Worm (Caenorhabditis elegans): Measurements from ENCODE around the gene srlf-18.

srlf-18 gene

DNA sequence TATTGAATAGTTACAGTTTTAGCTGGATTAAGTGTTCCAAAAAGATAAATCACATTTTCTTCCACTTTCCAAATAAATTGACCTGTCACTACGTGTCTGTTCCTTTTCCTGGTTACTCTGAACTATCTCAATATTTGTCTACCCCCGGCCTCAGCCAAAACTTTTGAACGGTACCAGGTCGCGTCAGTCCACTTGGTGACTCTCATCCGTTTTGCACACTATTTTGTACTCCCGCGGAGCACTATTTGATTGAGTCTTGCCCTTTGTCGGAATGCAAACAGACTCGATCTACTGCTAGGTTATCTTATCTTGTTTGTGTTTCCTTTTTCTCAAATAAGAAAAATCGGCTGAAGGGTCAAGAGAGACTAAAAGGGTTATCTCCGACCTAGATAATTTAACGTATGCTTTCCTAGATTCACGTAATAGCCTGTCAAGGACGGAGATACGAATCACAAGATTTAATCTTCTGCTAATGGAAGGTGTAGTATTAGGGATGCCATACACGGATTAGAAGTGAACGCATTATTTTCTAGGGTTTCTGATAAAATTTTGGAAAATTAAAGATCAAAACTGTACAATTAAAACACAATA is 18.8 kb upstream of the srlf-18 start:
- no peak for TF ChIP-seq unc-62 (GFP tag; optimal IDR thresholded peaks at IDR 0.05)

- TF ChIP-seq unc-62 (GFP tag; optimal IDR thresholded peaks at IDR 0.05): no peak
Observed at ce11 chrIV:11118837-11119491, 17.7 kb upstream of the srlf-18 start, which contains the start of the genes imp-2 and enpl-1. Gene imp-2 (minus strand): TSS chrIV:11118887. Gene enpl-1 (plus strand): TSS chrIV:11119298.

DNA sequence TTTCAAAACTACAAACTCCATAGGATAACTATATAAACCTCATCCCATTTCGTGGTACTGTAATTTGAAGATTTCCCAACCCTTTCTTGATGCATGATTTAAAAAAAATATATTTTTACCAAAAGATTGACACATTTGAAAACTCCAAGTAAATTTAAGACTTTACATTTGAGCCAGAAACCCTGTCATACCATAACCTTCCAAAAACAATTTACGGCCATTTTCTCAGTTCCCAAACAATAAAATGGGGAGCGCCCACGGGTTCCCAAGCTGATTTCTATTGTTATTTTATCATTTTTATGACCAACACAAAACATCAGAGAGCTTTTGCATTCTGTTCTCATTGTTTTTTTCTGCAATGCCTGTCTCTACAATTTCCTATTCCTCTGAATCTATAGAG is 11.4 kb upstream of the srlf-18 start, which contains the start of gene clc-9:
Gene clc-9, plus strand, starts transcription at position 301 of the 400 bp plus-strand sequence.
- no peak for TF ChIP-seq unc-62 (GFP tag; optimal IDR thresholded peaks at IDR 0.05)

ce11 chrIV:11111898-11112297 is 10.6 kb upstream of the srlf-18 start:
- no peak for TF ChIP-seq unc-62 (GFP tag; optimal IDR thresholded peaks at IDR 0.05)

ce11 chrIV:11110995-11111619 is 9.8 kb upstream of the srlf-18 start, which contains the start of gene rps-5:
Gene rps-5 (minus strand): TSS chrIV:11111045.
- no peak for TF ChIP-seq unc-62 (GFP tag; optimal IDR thresholded peaks at IDR 0.05)

ce11 chrIV:11109771-11110170 is 8.5 kb upstream of the srlf-18 start, which contains the start of gene pigk-1:
Gene pigk-1 (minus strand): TSS chrIV:11110018.
- TF ChIP-seq unc-62 (GFP tag; optimal IDR thresholded peaks at IDR 0.05): no peak

DNA sequence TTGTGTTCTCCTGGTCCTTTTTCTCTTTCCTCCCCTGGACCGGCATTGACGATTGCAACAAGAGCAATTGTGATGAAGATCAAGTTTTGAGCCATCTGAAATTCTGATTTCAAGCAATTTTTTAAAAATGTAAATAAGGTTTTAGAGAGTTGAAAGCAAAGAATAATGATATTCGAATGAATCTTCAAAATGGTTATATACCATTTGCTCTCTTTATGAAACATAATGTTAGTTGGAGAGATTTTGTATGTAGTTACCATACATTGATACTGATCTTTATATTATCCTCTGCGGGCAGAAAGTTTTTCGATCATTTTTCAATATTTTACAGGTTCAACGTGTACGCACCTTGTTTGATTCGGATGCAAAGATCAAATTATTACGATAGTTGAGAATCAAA is 4.4 kb upstream of the srlf-18 start, which contains the start of gene srlf-24:
Gene srlf-24, minus strand, starts transcription at position 101 of the 400 bp plus-strand sequence.
- no peak for TF ChIP-seq unc-62 (GFP tag; optimal IDR thresholded peaks at IDR 0.05)

DNA sequence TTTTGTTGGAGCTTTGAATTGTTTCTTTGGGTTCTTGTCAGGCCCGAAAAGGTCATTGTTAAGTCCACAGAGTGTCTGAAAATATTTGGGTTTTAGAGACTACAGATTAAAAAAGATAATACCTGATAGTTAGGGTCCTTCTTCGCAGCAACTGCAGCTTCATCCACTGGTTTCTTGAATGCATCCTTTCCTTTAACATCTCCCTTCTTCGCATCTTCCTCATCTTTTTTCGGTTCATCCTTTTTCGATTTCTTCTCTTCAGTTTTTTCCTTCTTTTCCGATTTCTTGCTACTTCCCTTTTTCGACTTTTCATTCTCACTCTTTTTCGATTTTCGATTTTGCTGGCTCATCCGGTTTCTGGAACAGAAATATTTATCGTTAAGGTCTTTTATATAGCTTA is 2.2 kb upstream of the srlf-18 start:
- no peak for TF ChIP-seq unc-62 (GFP tag; optimal IDR thresholded peaks at IDR 0.05)

DNA sequence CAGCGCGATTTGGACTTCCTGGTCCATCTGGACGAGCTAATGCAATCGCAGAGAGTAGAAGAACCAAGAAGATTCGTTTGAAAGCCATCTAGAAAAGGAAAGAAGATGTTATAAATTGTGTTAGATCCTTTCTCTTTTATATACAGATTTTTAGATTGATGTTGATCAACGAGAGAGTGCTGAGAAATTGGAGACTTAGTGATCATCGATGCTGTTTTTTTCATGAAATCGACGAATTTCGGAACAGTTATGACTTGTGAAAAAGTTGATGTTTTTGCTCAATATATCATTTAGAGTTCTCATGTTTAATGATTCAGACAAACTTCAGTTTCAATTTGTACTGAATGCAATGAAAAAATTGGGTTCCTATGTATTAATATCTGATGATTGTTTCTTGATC is 1.3 kb upstream of the srlf-18 start, which contains the start of gene srlf-17:
Gene srlf-17, minus strand, starts transcription at position 101 of the 400 bp plus-strand sequence.
- no peak for TF ChIP-seq unc-62 (GFP tag; optimal IDR thresholded peaks at IDR 0.05)

ce11 chrIV:11100271-11100670 is 1.0 kb downstream of the srlf-18 start, which contains the start of gene str-3:
Gene str-3 (minus strand): TSS chrIV:11100371.
- no peak for TF ChIP-seq unc-62 (GFP tag; optimal IDR thresholded peaks at IDR 0.05)

DNA sequence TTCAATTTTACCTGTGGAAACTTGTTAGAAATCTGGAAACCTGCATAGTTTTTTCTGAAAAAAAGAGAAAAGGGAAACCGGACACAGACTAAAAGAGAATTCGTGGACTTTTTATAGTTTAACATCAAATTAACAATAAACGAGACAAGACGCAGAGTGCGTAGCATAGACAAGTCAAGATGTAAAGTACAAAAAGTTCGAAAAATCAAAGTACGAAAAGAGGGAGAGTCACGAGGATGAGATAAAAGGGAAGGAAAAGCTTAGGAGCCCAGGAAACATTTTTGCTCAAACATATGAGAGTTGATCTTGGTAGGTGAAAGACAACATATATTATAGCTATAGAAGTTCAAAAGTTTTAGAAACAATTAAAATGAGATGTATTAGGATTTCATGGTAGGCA is 3.5 kb downstream of the srlf-18 start, which contains the start of gene M7.12:
Gene M7.12, minus strand, starts transcription at position 188 of the 400 bp plus-strand sequence.
- no peak for TF ChIP-seq unc-62 (GFP tag; optimal IDR thresholded peaks at IDR 0.05)

DNA sequence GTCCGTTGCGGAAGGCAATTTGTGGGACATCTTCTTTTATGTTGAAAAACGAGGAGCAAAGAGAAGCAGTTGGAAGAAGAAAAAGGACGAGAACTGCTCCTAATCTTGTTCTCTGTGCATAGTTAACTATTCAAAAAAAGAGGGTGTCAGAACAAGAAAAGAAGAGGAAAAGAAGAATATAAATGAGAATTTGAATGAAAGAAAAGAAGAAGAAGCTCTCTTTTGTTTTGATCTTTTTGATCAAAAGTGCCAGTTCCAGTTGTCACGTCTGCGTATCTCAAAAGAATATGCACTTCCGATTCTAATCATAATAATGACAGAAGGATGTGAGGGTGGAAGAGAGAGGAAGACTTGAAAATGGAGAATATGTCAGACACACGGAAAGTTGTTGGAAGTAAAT is 6.3 kb downstream of the srlf-18 start, which contains the start of gene M7.8:
Gene M7.8, minus strand, starts transcription at position 112 of the 400 bp plus-strand sequence.
- no peak for TF ChIP-seq unc-62 (GFP tag; optimal IDR thresholded peaks at IDR 0.05)

ce11 chrIV:11094052-11094451 is 7.2 kb downstream of the srlf-18 start:
- TF ChIP-seq unc-62 (GFP tag; optimal IDR thresholded peaks at IDR 0.05): no peak

ce11 chrIV:11092502-11093080 is 8.7 kb downstream of the srlf-18 start, which contains the start of gene bcc-1:
Gene bcc-1 (minus strand): TSS chrIV:11092552.
- no peak for TF ChIP-seq unc-62 (GFP tag; optimal IDR thresholded peaks at IDR 0.05)

- no peak for TF ChIP-seq unc-62 (GFP tag; optimal IDR thresholded peaks at IDR 0.05)
Observed at ce11 chrIV:11089527-11089926, 11.8 kb downstream of the srlf-18 start, which contains the start of gene M7.7. Gene M7.7 (plus strand): TSS chrIV:11089827.

ce11 chrIV:11083609-11084008 is 17.7 kb downstream of the srlf-18 start, which contains the start of gene klc-1:
Gene klc-1 (plus strand): TSS chrIV:11083735.
- no peak for TF ChIP-seq unc-62 (GFP tag; optimal IDR thresholded peaks at IDR 0.05)
